Fruit fly (Drosophila melanogaster) whole organism, embryonic: ENCODE data around the gene CG17982.

Source experiments
- ATbp ChIP-seq: fragments of 200-800 bp; sonication (Bioruptor generic); optimal IDR thresholded peaks from 2 replicates; lab custom pipeline; 2017; ENCODE audit warnings: missing biosample characterization, mild to moderate bottlenecking, missing genetic modification characterization, missing genetic modification reagents
- Atf-2 ChIP-seq: fragments of 200-800 bp; sonication (Bioruptor generic); optimal IDR thresholded peaks from 2 replicates; lab custom pipeline; 2016; ENCODE audit warnings: missing biosample characterization, missing genetic modification characterization
- BEAF-32 ChIP-seq: fragments of 200-800 bp; sonication (Bioruptor generic); optimal IDR thresholded peaks from 3 replicates; lab custom pipeline; 2017; ENCODE audit warnings: missing biosample characterization, missing genetic modification characterization, mild to moderate bottlenecking, moderate library complexity, missing genetic modification reagents
- Blimp-1 ChIP-seq: fragments of 200-800 bp; sonication (Bioruptor generic); optimal IDR thresholded peaks from 3 replicates; lab custom pipeline; 2018; ENCODE audit warnings: missing biosample characterization, missing genetic modification characterization, mild to moderate bottlenecking, moderate library complexity, missing genetic modification reagents
- CG10267 ChIP-seq: fragments of 200-800 bp; sonication (Bioruptor generic); optimal IDR thresholded peaks from 2 replicates; lab custom pipeline; 2018; ENCODE audit warnings: missing biosample characterization, mild to moderate bottlenecking, missing genetic modification characterization, moderate library complexity
- CG12659 ChIP-seq: fragments of 200-800 bp; sonication (Bioruptor generic); optimal IDR thresholded peaks from 3 replicates; lab custom pipeline; 2017; ENCODE audit warnings: mild to moderate bottlenecking, missing biosample characterization, missing genetic modification reagents, missing genetic modification characterization
- CG13624 ChIP-seq: fragments of 200-800 bp; sonication (Bioruptor generic); optimal IDR thresholded peaks from 2 replicates; lab custom pipeline; 2016; ENCODE audit warnings: missing biosample characterization, missing genetic modification characterization
- CG13775 ChIP-seq: fragments of 200-800 bp; sonication (Bioruptor generic); optimal IDR thresholded peaks from 3 replicates; lab custom pipeline; 2017; ENCODE audit warnings: missing biosample characterization, mild to moderate bottlenecking, missing genetic modification characterization
- CG1603 ChIP-seq: fragments of 200-800 bp; sonication (Bioruptor generic); optimal IDR thresholded peaks from 2 replicates; lab custom pipeline; 2019; ENCODE audit warnings: missing biosample characterization, mild to moderate bottlenecking, missing genetic modification characterization, moderate library complexity
- CG17361 ChIP-seq: fragments of 200-800 bp; sonication (Bioruptor generic); IDR thresholded peaks from 3 replicates; pipeline ENCODE4 v1.3.6; 2022; ENCODE audit warnings: missing biosample characterization, missing genetic modification characterization
- CG17385 ChIP-seq: fragments of 200-800 bp; sonication (Bioruptor generic); optimal IDR thresholded peaks from 3 replicates; lab custom pipeline; 2018; ENCODE audit warnings: missing biosample characterization, mild to moderate bottlenecking, missing genetic modification characterization
- CG2889 ChIP-seq: fragments of 200-800 bp; sonication (Bioruptor generic); IDR thresholded peaks from 3 replicates; pipeline ENCODE4 v1.3.6; 2022; ENCODE audit warnings: missing biosample characterization, missing genetic modification characterization
- CG3163 ChIP-seq: fragments of 200-800 bp; sonication (Bioruptor generic); optimal IDR thresholded peaks from 3 replicates; lab custom pipeline; 2016; ENCODE audit warnings: missing biosample characterization, missing genetic modification characterization
- CG34376 ChIP-seq: fragments of 200-800 bp; sonication (Bioruptor generic); optimal IDR thresholded peaks from 2 replicates; lab custom pipeline; 2018; ENCODE audit warnings: missing biosample characterization, mild to moderate bottlenecking, missing genetic modification characterization
- CG3726 ChIP-seq: fragments of 200-800 bp; sonication (Bioruptor generic); IDR thresholded peaks from 3 replicates; pipeline ENCODE4, ENCODE4 v1.3.6; 2022; ENCODE audit warnings: missing biosample characterization, missing genetic modification characterization
- CG3847 ChIP-seq: fragments of 200-800 bp; sonication (Bioruptor generic); IDR thresholded peaks from 2 replicates; pipeline ENCODE4 v1.3.6; 2022; ENCODE audit warnings: missing biosample characterization, missing genetic modification characterization
- CG4328 ChIP-seq: fragments of 200-800 bp; sonication (Bioruptor generic); optimal IDR thresholded peaks from 3 replicates; lab custom pipeline; 2017; ENCODE audit warnings: missing biosample characterization, missing genetic modification reagents, missing genetic modification characterization
- CG4617 ChIP-seq: fragments of 200-800 bp; sonication (Bioruptor generic); optimal IDR thresholded peaks from 3 replicates; lab custom pipeline; 2016; ENCODE audit warnings: missing biosample characterization, missing genetic modification characterization, borderline replicate concordance
- CG5245 ChIP-seq: fragments of 200-800 bp; sonication (Bioruptor generic); optimal IDR thresholded peaks from 3 replicates; lab custom pipeline; 2016; ENCODE audit warnings: missing biosample characterization, missing genetic modification characterization
- CG6654 ChIP-seq: fragments of 200-800 bp; sonication (Bioruptor generic); optimal IDR thresholded peaks from 2 replicates; lab custom pipeline; 2017; ENCODE audit warnings: missing biosample characterization, mild to moderate bottlenecking, missing genetic modification characterization
- CG8359 ChIP-seq: fragments of 200-800 bp; sonication (Bioruptor generic); optimal IDR thresholded peaks from 2 replicates; lab custom pipeline; 2017; ENCODE audit warnings: missing biosample characterization, mild to moderate bottlenecking, missing genetic modification characterization, borderline replicate concordance
- CG8388 ChIP-seq: fragments of 200-800 bp; sonication (Bioruptor generic); optimal IDR thresholded peaks from 2 replicates; lab custom pipeline; 2019; ENCODE audit warnings: missing biosample characterization, mild to moderate bottlenecking, missing genetic modification characterization, moderate library complexity
- D ChIP-seq, 2 experiments: fragments of 200-800 bp in 1 of 2; fragments of >200 bp in 1 of 2; sonication (Bioruptor generic) in 1 of 2; optimal IDR thresholded peaks; 2 replicates in 1 of 2; 3 replicates in 1 of 2; lab custom pipeline; 2017; ENCODE audit warnings: mild to moderate bottlenecking in 1 of 2, missing biosample characterization in 1 of 2, missing genetic modification characterization in 1 of 2, missing genetic modification reagents in 1 of 2
- Dek ChIP-seq: fragments of 200-800 bp; sonication (Bioruptor generic); optimal IDR thresholded peaks from 3 replicates; lab custom pipeline; 2019; ENCODE audit warnings: missing biosample characterization, mild to moderate bottlenecking, missing genetic modification characterization, moderate library complexity
- Dip3 ChIP-seq: fragments of 200-800 bp; sonication (Bioruptor generic); optimal IDR thresholded peaks from 3 replicates; lab custom pipeline; 2016; ENCODE audit warnings: missing biosample characterization, missing genetic modification characterization
- Dp ChIP-seq: fragments of 200-800 bp; sonication (Bioruptor generic); optimal IDR thresholded peaks from 2 replicates; lab custom pipeline; 2018; ENCODE audit warnings: missing biosample characterization, mild to moderate bottlenecking, missing genetic modification characterization, moderate library complexity
- Fer2 ChIP-seq: fragments of 200-800 bp; sonication (Bioruptor generic); optimal IDR thresholded peaks from 2 replicates; lab custom pipeline; 2018; ENCODE audit warnings: missing biosample characterization, mild to moderate bottlenecking, missing genetic modification characterization, moderate library complexity
- Fer3 ChIP-seq: fragments of 200-800 bp; sonication (Bioruptor generic); optimal IDR thresholded peaks from 2 replicates; lab custom pipeline; 2018; ENCODE audit warnings: missing biosample characterization, mild to moderate bottlenecking, missing genetic modification characterization, moderate library complexity
- HHEX ChIP-seq: fragments of 200-800 bp; sonication (Bioruptor generic); optimal IDR thresholded peaks from 3 replicates; lab custom pipeline; 2017; ENCODE audit warnings: missing biosample characterization, mild to moderate bottlenecking, missing genetic modification characterization, missing genetic modification reagents
- Hsf ChIP-seq: fragments of 200-800 bp; sonication (Bioruptor generic); optimal IDR thresholded peaks from 3 replicates; lab custom pipeline; 2016; ENCODE audit warnings: missing biosample characterization, missing genetic modification characterization
- Lim3 ChIP-seq: fragments of 200-800 bp; sonication (Bioruptor generic); IDR thresholded peaks from 2 replicates; pipeline ENCODE4 v1.3.6; 2022; ENCODE audit warnings: missing biosample characterization, missing genetic modification characterization
- Lpt ChIP-seq: fragments of >200 bp; optimal IDR thresholded peaks from 2 replicates; lab custom pipeline; 2018; ENCODE audit warnings: missing biosample characterization, missing genetic modification characterization
- Sin3A ChIP-seq: fragments of >200 bp; optimal IDR thresholded peaks from 2 replicates; lab custom pipeline; 2018
- Sry-β ChIP-seq: fragments of 200-800 bp; sonication (Bioruptor generic); optimal IDR thresholded peaks from 2 replicates; lab custom pipeline; 2018; ENCODE audit warnings: missing biosample characterization, mild to moderate bottlenecking, missing genetic modification characterization, moderate library complexity
- Ssrp ChIP-seq: fragments of 200-800 bp; sonication (Bioruptor generic); optimal IDR thresholded peaks from 2 replicates; lab custom pipeline; 2018; ENCODE audit warnings: missing biosample characterization, mild to moderate bottlenecking, missing genetic modification characterization, moderate library complexity
- Usf ChIP-seq: fragments of 200-800 bp; sonication (Bioruptor generic); optimal IDR thresholded peaks from 2 replicates; lab custom pipeline; 2017; ENCODE audit warnings: missing genotype, missing biosample characterization, missing genetic modification characterization
- Xrp1 ChIP-seq: fragments of 200-800 bp; sonication (Bioruptor generic); IDR thresholded peaks from 2 replicates; pipeline ENCODE4 v1.3.6; 2022; ENCODE audit warnings: missing biosample characterization, missing genetic modification characterization
- amos ChIP-seq: fragments of 200-800 bp; sonication (Bioruptor generic); IDR thresholded peaks from 2 replicates; pipeline ENCODE4 v1.3.6; 2022; ENCODE audit warnings: missing biosample characterization, missing genetic modification characterization; ENCODE audit not compliant: partially characterized antibody
- ap ChIP-seq: fragments of 200-800 bp; sonication (Bioruptor generic); IDR thresholded peaks from 2 replicates; pipeline ENCODE4 v1.3.6; 2022; ENCODE audit warnings: missing biosample characterization, missing genetic modification characterization
- crc ChIP-seq: fragments of 200-800 bp; sonication (Bioruptor generic); optimal IDR thresholded peaks from 2 replicates; lab custom pipeline; 2016; ENCODE audit warnings: missing biosample characterization, missing genetic modification characterization
- fu2 ChIP-seq: fragments of 200-800 bp; sonication (Bioruptor generic); optimal IDR thresholded peaks from 2 replicates; lab custom pipeline; 2016; ENCODE audit warnings: missing biosample characterization, missing genetic modification characterization
- gcm2 ChIP-seq: fragments of 200-800 bp; sonication (Bioruptor generic); optimal IDR thresholded peaks from 2 replicates; lab custom pipeline; 2016; ENCODE audit warnings: missing biosample characterization, missing genetic modification characterization
- gsb ChIP-seq: fragments of 200-800 bp; sonication (Bioruptor generic); IDR thresholded peaks from 2 replicates; pipeline ENCODE4 v1.3.6; 2022; ENCODE audit warnings: missing biosample characterization, missing genetic modification characterization
- lbe ChIP-seq: fragments of 200-800 bp; sonication (Bioruptor generic); optimal IDR thresholded peaks from 2 replicates; lab custom pipeline; 2016; ENCODE audit warnings: missing biosample characterization, mild to moderate bottlenecking, missing genetic modification characterization
- mirr ChIP-seq: fragments of 200-800 bp; sonication (Bioruptor generic); optimal IDR thresholded peaks from 3 replicates; lab custom pipeline; 2018; ENCODE audit warnings: missing biosample characterization, mild to moderate bottlenecking, missing genetic modification characterization
- oc ChIP-seq: fragments of 200-800 bp; sonication (Bioruptor generic); optimal IDR thresholded peaks from 2 replicates; lab custom pipeline; 2018; ENCODE audit warnings: missing biosample characterization, mild to moderate bottlenecking, missing genetic modification characterization, moderate library complexity
- so ChIP-seq: fragments of 200-800 bp; sonication (Bioruptor generic); IDR thresholded peaks from 3 replicates; pipeline ENCODE4 v1.3.6; 2022; ENCODE audit warnings: missing biosample characterization, missing genetic modification characterization
- tin ChIP-seq: fragments of 200-800 bp; sonication (Bioruptor generic); optimal IDR thresholded peaks from 3 replicates; lab custom pipeline; 2016; ENCODE audit warnings: missing biosample characterization, missing genetic modification characterization
- trem ChIP-seq: fragments of 200-800 bp; optimal IDR thresholded peaks from 3 replicates; lab custom pipeline; 2019; ENCODE audit warnings: missing biosample characterization, mild to moderate bottlenecking, missing genetic modification characterization, moderate library complexity
- unpg ChIP-seq: fragments of 200-800 bp; sonication (Bioruptor generic); optimal IDR thresholded peaks from 3 replicates; lab custom pipeline; 2018; ENCODE audit warnings: missing biosample characterization, mild to moderate bottlenecking, missing genetic modification characterization, moderate library complexity
- wor ChIP-seq: fragments of 200-800 bp; sonication (Bioruptor generic); IDR thresholded peaks from 2 replicates; pipeline ENCODE4 v1.3.6; 2022; ENCODE audit warnings: missing biosample characterization, missing genetic modification characterization

Gene CG17982

dm6 chrX:8142067-8142462 is 1.6 kb downstream of the CG17982 start, which contains the start of gene Smox (continued):
- peak; percentile 65 for TF ChIP-seq CG1603 (tag; lab: Kevin White, UChicago)
- no peak for TF ChIP-seq CG4328 (GFP tag; lab: Kevin White, UChicago)
- TF ChIP-seq Dip3 (GFP tag; lab: Kevin White, UChicago), result no peak
- no peak for TF ChIP-seq so
- no peak for TF ChIP-seq Atf-2 (GFP tag; lab: Kevin White, UChicago)
- TF ChIP-seq CG12659, result peak; percentile 62
- peak; percentile 43 for TF ChIP-seq BEAF-32 (GFP tag; lab: Kevin White, UChicago)
- peak; percentile 75 for TF ChIP-seq CG4617 (GFP tag; lab: Kevin White, UChicago)
- TF ChIP-seq Fer3 (tag; lab: Kevin White, UChicago), result no peak
- peak; percentile 38 for TF ChIP-seq CG13624 (GFP tag; lab: Kevin White, UChicago)
- no peak for TF ChIP-seq amos (GFP tag; lab: Robert Waterston, UW)
- no peak for TF ChIP-seq Usf (GFP tag; lab: Kevin White, UChicago)
- TF ChIP-seq unpg (GFP tag; lab: Kevin White, UChicago), result no peak
- no peak for TF ChIP-seq CG17385 (GFP tag; lab: Kevin White, UChicago)
- no peak for TF ChIP-seq CG3163 (GFP tag; lab: Kevin White, UChicago)
- TF ChIP-seq CG3847 (GFP tag; lab: Robert Waterston, UW), result no peak
- TF ChIP-seq CG5245 (GFP tag; lab: Kevin White, UChicago), result no peak
- no peak for TF ChIP-seq CG17361
- no peak for TF ChIP-seq wor (GFP tag; lab: Robert Waterston, UW)
- TF ChIP-seq Lpt (GFP tag; lab: Kevin White, UChicago), result no peak
- TF ChIP-seq CG3726 (GFP tag; lab: Robert Waterston, UW), result no peak
- TF ChIP-seq Dek, result no peak
- TF ChIP-seq fu2 (GFP tag; lab: Kevin White, UChicago), result no peak
- TF ChIP-seq trem (tag; lab: Kevin White, UChicago), result peak; percentile 39
- no peak for TF ChIP-seq Ssrp
- no peak for TF ChIP-seq Sry-β (GFP tag; lab: Kevin White, UChicago)
- no peak for TF ChIP-seq Blimp-1 (GFP tag; lab: Kevin White, UChicago)
- TF ChIP-seq ATbp, result no peak
- TF ChIP-seq Dp (GFP tag; lab: Kevin White, UChicago), result peak; percentile 18
- TF ChIP-seq tin (GFP tag; lab: Kevin White, UChicago), result no peak
- no peak for TF ChIP-seq CG34376
- no peak for TF ChIP-seq ap (GFP tag; lab: Robert Waterston, UW)
- TF ChIP-seq crc (GFP tag; lab: Kevin White, UChicago), result no peak
- TF ChIP-seq gcm2, result no peak
- TF ChIP-seq Xrp1 (GFP tag; lab: Robert Waterston, UW), result no peak
- no peak for TF ChIP-seq oc (tag; lab: Kevin White, UChicago)
- TF ChIP-seq Fer2 (tag; lab: Kevin White, UChicago), result no peak
- TF ChIP-seq CG13775 (GFP tag; lab: Kevin White, UChicago), result no peak
- peak; percentile 54 for TF ChIP-seq CG10267 (tag; lab: Kevin White, UChicago)
- TF ChIP-seq HHEX (GFP tag; lab: Kevin White, UChicago), result no peak
- TF ChIP-seq CG8359 (GFP tag; lab: Kevin White, UChicago), result no peak
- no peak for TF ChIP-seq CG8388 (GFP tag; lab: Kevin White, UChicago)
- peak; percentile 35 for TF ChIP-seq lbe (GFP tag; lab: Kevin White, UChicago)
- no peak for TF ChIP-seq CG2889
- TF ChIP-seq Hsf, result no peak
- TF ChIP-seq Lim3, result no peak
- TF ChIP-seq Sin3A, result peak; percentile 25
- TF ChIP-seq mirr (GFP tag; lab: Kevin White, UChicago), result no peak
- no peak for TF ChIP-seq D (optimal IDR thresholded peaks at IDR 0.05; lab: Kevin White, UChicago)
- no peak for TF ChIP-seq D (GFP tag; optimal IDR thresholded peaks at IDR 0.05; lab: Kevin White, UChicago)
- no peak for TF ChIP-seq gsb (GFP tag; lab: Robert Waterston, UW)
- TF ChIP-seq CG6654, result no peak
